Fruit fly (Drosophila melanogaster): Measurements from ENCODE around the gene Trs20.

The Trs20 gene

dm6 chr3L:16112069-16112820, 19.2 kb downstream of the Trs20 start, which contains the start of gene Zn72D:
Gene Zn72D, minus strand, starts transcription at chr3L:16112626.
- TF ChIP-seq br (GFP tag; optimal IDR thresholded peaks at IDR 0.05) (no peak), lola (GFP tag; optimal IDR thresholded peaks at IDR 0.05) (no peak), rgr (GFP tag; optimal IDR thresholded peaks at IDR 0.05) (peak; percentile 6), sage (GFP tag; optimal IDR thresholded peaks at IDR 0.05) (no peak)

dm6 chr3L:16105528-16105927, 25.9 kb downstream of the Trs20 start, which contains the start of the genes IntS9 and CG43295:
Gene IntS9, minus strand, starts transcription at chr3L:16105627.
Gene CG43295, plus strand, starts transcription at chr3L:16105852.
- TF ChIP-seq CG32264 (GFP tag; optimal IDR thresholded peaks at IDR 0.05) (peak; percentile 40), lola (GFP tag; optimal IDR thresholded peaks at IDR 0.05) (no peak), Sp1 (GFP tag; optimal IDR thresholded peaks at IDR 0.05) (no peak), Abd-B (GFP tag; optimal IDR thresholded peaks at IDR 0.05) (no peak), CrebA (GFP tag; optimal IDR thresholded peaks at IDR 0.05; ENCODE audit: borderline replicate concordance) (no peak), woc (GFP tag; optimal IDR thresholded peaks at IDR 0.05) (no peak), rgr (GFP tag; optimal IDR thresholded peaks at IDR 0.05) (no peak), Jra (GFP tag; optimal IDR thresholded peaks at IDR 0.05) (no peak), Myc (optimal IDR thresholded peaks at IDR 0.05) (peak; percentile 57), foxo (GFP tag; optimal IDR thresholded peaks at IDR 0.05) (peak; percentile 66 to 94), sage (GFP tag; optimal IDR thresholded peaks at IDR 0.05) (no peak), Mio (GFP tag; optimal IDR thresholded peaks at IDR 0.05) (peak; percentile 32), sv (GFP tag; optimal IDR thresholded peaks at IDR 0.05) (peak; percentile 88), Vsx2 (GFP tag; optimal IDR thresholded peaks at IDR 0.05; ENCODE audit: partially characterized antibody) (no peak), dmrt93B (GFP tag; optimal IDR thresholded peaks at IDR 0.05) (no peak), ey (GFP tag; optimal IDR thresholded peaks at IDR 0.05) (peak; percentile 92), fru (GFP tag; optimal IDR thresholded peaks at IDR 0.05) (no peak), dl (GFP tag; optimal IDR thresholded peaks at IDR 0.05; ENCODE audit: insufficient read depth in 1 of 2, partially characterized antibody in 2 of 2) (no peak), GATAd (GFP tag; optimal IDR thresholded peaks at IDR 0.05) (peak; percentile 84), psq (GFP tag; optimal IDR thresholded peaks at IDR 0.05) (peak; percentile 74), usp (GFP tag; optimal IDR thresholded peaks at IDR 0.05) (no peak), Hr78 (GFP tag; optimal IDR thresholded peaks at IDR 0.05) (no peak), brk (GFP tag; optimal IDR thresholded peaks at IDR 0.05) (no peak), Rel (GFP tag; optimal IDR thresholded peaks at IDR 0.05) (no peak), Rel (tag; optimal IDR thresholded peaks at IDR 0.05) (no peak), Hr83 (GFP tag; optimal IDR thresholded peaks at IDR 0.05; ENCODE audit: poor library complexity, severe bottlenecking) (peak; percentile 70), dsf (GFP tag; optimal IDR thresholded peaks at IDR 0.05; ENCODE audit: borderline replicate concordance) (no peak), N (GFP tag; optimal IDR thresholded peaks at IDR 0.05) (no peak), CG9705 (GFP tag; optimal IDR thresholded peaks at IDR 0.05) (no peak), jim (GFP tag; optimal IDR thresholded peaks at IDR 0.05) (no peak), HLH106 (tag; optimal IDR thresholded peaks at IDR 0.05) (peak; percentile 79), Dif (GFP tag; optimal IDR thresholded peaks at IDR 0.05; ENCODE audit: partially characterized antibody) (no peak), pan (optimal IDR thresholded peaks at IDR 0.05) (no peak), br (GFP tag; optimal IDR thresholded peaks at IDR 0.05) (peak; percentile 91), tai (GFP tag; optimal IDR thresholded peaks at IDR 0.05) (no peak), h (GFP tag; optimal IDR thresholded peaks at IDR 0.05) (no peak), Hnf4 (GFP tag; optimal IDR thresholded peaks at IDR 0.05) (no peak), OdsH (GFP tag; optimal IDR thresholded peaks at IDR 0.05) (peak; percentile 89), Dfd (GFP tag; optimal IDR thresholded peaks at IDR 0.05) (no peak)

All from whole organism, wandering third instar larva.